Fruit fly (Drosophila melanogaster) whole organism, embryonic: Measurements from ENCODE around the gene dysf.

Experiments
- CG10274 ChIP-seq: fragments of 200-800 bp; sonication (Bioruptor generic); optimal IDR thresholded peaks from 3 replicates; lab custom pipeline; 2017; ENCODE audit warnings: missing biosample characterization, mild to moderate bottlenecking, missing genetic modification characterization
- CG10366 ChIP-seq: fragments of 200-800 bp; sonication (Bioruptor generic); IDR thresholded peaks from 2 replicates; pipeline ENCODE4 v1.3.6; 2022; ENCODE audit warnings: missing biosample characterization, missing genetic modification characterization
- CG11560 ChIP-seq: fragments of 200-800 bp; sonication (Bioruptor generic); IDR thresholded peaks from 3 replicates; pipeline ENCODE4 v1.3.6; 2022; ENCODE audit warnings: missing biosample characterization, missing genetic modification characterization
- CG12391 ChIP-seq: fragments of 200-800 bp; sonication (Bioruptor generic); optimal IDR thresholded peaks from 3 replicates; lab custom pipeline; 2018; ENCODE audit warnings: missing biosample characterization, mild to moderate bottlenecking, missing genetic modification characterization, moderate library complexity
- CG12659 ChIP-seq: fragments of 200-800 bp; sonication (Bioruptor generic); optimal IDR thresholded peaks from 3 replicates; lab custom pipeline; 2017; ENCODE audit warnings: mild to moderate bottlenecking, missing biosample characterization, missing genetic modification reagents, missing genetic modification characterization
- CG16863 ChIP-seq: fragments of 200-800 bp; sonication (Bioruptor generic); optimal IDR thresholded peaks from 3 replicates; lab custom pipeline; 2016; ENCODE audit warnings: missing biosample characterization, missing genetic modification characterization
- CG17328 ChIP-seq: fragments of 200-800 bp; sonication (Bioruptor generic); IDR thresholded peaks from 2 replicates; pipeline ENCODE4 v1.3.6; 2022; ENCODE audit warnings: missing biosample characterization, missing genetic modification characterization
- CG18011 ChIP-seq: fragments of 200-800 bp; sonication (Bioruptor generic); optimal IDR thresholded peaks from 2 replicates; lab custom pipeline; 2017; ENCODE audit warnings: missing biosample characterization, missing genetic modification characterization, mild to moderate bottlenecking, moderate library complexity, missing genotype
- CG1832 ChIP-seq: fragments of 200-800 bp; sonication (Bioruptor generic); optimal IDR thresholded peaks from 2 replicates; lab custom pipeline; 2017; ENCODE audit warnings: missing biosample characterization, mild to moderate bottlenecking, missing genetic modification characterization, inconsistent platforms
- CG31365 ChIP-seq: fragments of 200-800 bp; sonication (Bioruptor generic); optimal IDR thresholded peaks from 2 replicates; lab custom pipeline; 2018; ENCODE audit warnings: missing biosample characterization, mild to moderate bottlenecking, missing genetic modification characterization
- CG33213 ChIP-seq: fragments of 200-800 bp; sonication (Bioruptor generic); optimal IDR thresholded peaks from 3 replicates; lab custom pipeline; 2016; ENCODE audit warnings: missing biosample characterization, missing genetic modification characterization
- CG34224 ChIP-seq: fragments of 200-800 bp; sonication (Bioruptor generic); IDR thresholded peaks from 3 replicates; pipeline ENCODE4 v1.3.6; 2022; ENCODE audit warnings: missing biosample characterization, missing genetic modification characterization; ENCODE audit not compliant: partially characterized antibody
- CG34422 ChIP-seq: fragments of 200-800 bp; sonication (Bioruptor generic); IDR thresholded peaks from 3 replicates; pipeline ENCODE4 v1.3.6; 2022; ENCODE audit warnings: missing biosample characterization, missing genetic modification characterization
- CG4282 ChIP-seq: fragments of 200-800 bp; sonication (Bioruptor generic); optimal IDR thresholded peaks from 2 replicates; lab custom pipeline; 2016; ENCODE audit warnings: missing biosample characterization, missing genetic modification characterization
- CG5180 ChIP-seq: fragments of 200-800 bp; sonication (Bioruptor generic); optimal IDR thresholded peaks from 3 replicates; lab custom pipeline; 2017; ENCODE audit warnings: missing biosample characterization, missing genetic modification characterization, mild to moderate bottlenecking, moderate library complexity, missing genetic modification reagents
- CG6254 ChIP-seq: fragments of 200-800 bp; sonication (Bioruptor generic); optimal IDR thresholded peaks from 3 replicates; lab custom pipeline; 2017; ENCODE audit warnings: mild to moderate bottlenecking, missing biosample characterization, missing genetic modification reagents, missing genetic modification characterization
- CG6854 ChIP-seq: fragments of 200-800 bp; sonication (Bioruptor generic); optimal IDR thresholded peaks from 3 replicates; lab custom pipeline; 2017; ENCODE audit warnings: missing biosample characterization, mild to moderate bottlenecking, missing genetic modification characterization
- CG7372 ChIP-seq: fragments of 200-800 bp; sonication (Bioruptor generic); IDR thresholded peaks from 2 replicates; pipeline ENCODE4 v1.3.6; 2022; ENCODE audit warnings: missing biosample characterization, missing genetic modification characterization
- CG7556 ChIP-seq: fragments of 200-800 bp; sonication (Bioruptor generic); optimal IDR thresholded peaks from 2 replicates; lab custom pipeline; 2017; ENCODE audit warnings: missing biosample characterization, mild to moderate bottlenecking, missing genetic modification characterization
- CG7839 ChIP-seq: fragments of 200-800 bp; sonication (Bioruptor generic); optimal IDR thresholded peaks from 3 replicates; lab custom pipeline; 2018; ENCODE audit warnings: missing biosample characterization, mild to moderate bottlenecking, missing genetic modification characterization, moderate library complexity
- CG8944 ChIP-seq: fragments of 200-800 bp; sonication (Bioruptor generic); optimal IDR thresholded peaks from 3 replicates; lab custom pipeline; 2016; ENCODE audit warnings: missing biosample characterization, missing genetic modification characterization
- CkIIα-i1 ChIP-seq: fragments of 200-800 bp; sonication (Bioruptor generic); IDR thresholded peaks from 2 replicates; pipeline ENCODE4 v1.3.6; 2022; ENCODE audit warnings: missing biosample characterization, missing genetic modification characterization
- D ChIP-seq, 2 experiments: fragments of 200-800 bp in 1 of 2; fragments of >200 bp in 1 of 2; sonication (Bioruptor generic) in 1 of 2; optimal IDR thresholded peaks; 2 replicates in 1 of 2; 3 replicates in 1 of 2; lab custom pipeline; 2017; ENCODE audit warnings: mild to moderate bottlenecking in 1 of 2, missing biosample characterization in 1 of 2, missing genetic modification characterization in 1 of 2, missing genetic modification reagents in 1 of 2
- Deaf1 ChIP-seq: fragments of 200-800 bp; optimal IDR thresholded peaks from 3 replicates; lab custom pipeline; 2019; ENCODE audit warnings: missing biosample characterization, mild to moderate bottlenecking, missing genetic modification characterization, moderate library complexity
- Dref ChIP-seq: fragments of 200-800 bp; sonication (Bioruptor generic); IDR thresholded peaks from 2 replicates; pipeline ENCODE4 v1.3.6; 2022; ENCODE audit warnings: missing biosample characterization, missing genetic modification characterization
- ERR ChIP-seq: fragments of 200-800 bp; sonication (Bioruptor generic); optimal IDR thresholded peaks from 2 replicates; lab custom pipeline; 2016; ENCODE audit warnings: missing biosample characterization, missing genetic modification characterization
- Fer1 ChIP-seq: fragments of 200-800 bp; sonication (Bioruptor generic); optimal IDR thresholded peaks from 2 replicates; lab custom pipeline; 2017; ENCODE audit warnings: missing biosample characterization, mild to moderate bottlenecking, missing genetic modification characterization
- H2.0 ChIP-seq: fragments of 200-800 bp; sonication (Bioruptor generic); IDR thresholded peaks from 2 replicates; pipeline ENCODE4 v1.3.6; 2022; ENCODE audit warnings: missing biosample characterization, missing genetic modification characterization
- Hr78 ChIP-seq, 2 experiments: fragments of 200-800 bp in 1 of 2; fragments of >200 bp in 1 of 2; sonication (Bioruptor generic) in 1 of 2; optimal IDR thresholded peaks; 2 replicates each; lab custom pipeline; 2017 to 2019; ENCODE audit warnings: missing biosample characterization in 2 of 2, missing genetic modification characterization in 2 of 2, mild to moderate bottlenecking in 1 of 2, moderate library complexity in 1 of 2
- Lim3 ChIP-seq: fragments of 200-800 bp; sonication (Bioruptor generic); IDR thresholded peaks from 2 replicates; pipeline ENCODE4 v1.3.6; 2022; ENCODE audit warnings: missing biosample characterization, missing genetic modification characterization
- TFAM ChIP-seq: fragments of 200-800 bp; sonication (Bioruptor generic); optimal IDR thresholded peaks from 2 replicates; lab custom pipeline; 2017; ENCODE audit warnings: missing biosample characterization, missing genetic modification characterization, inconsistent platforms
- Vsx1 ChIP-seq: fragments of 200-800 bp; sonication (Bioruptor generic); optimal IDR thresholded peaks from 2 replicates; lab custom pipeline; 2017; ENCODE audit warnings: missing biosample characterization, mild to moderate bottlenecking, missing genetic modification characterization, missing genetic modification reagents
- ap ChIP-seq: fragments of 200-800 bp; sonication (Bioruptor generic); IDR thresholded peaks from 2 replicates; pipeline ENCODE4 v1.3.6; 2022; ENCODE audit warnings: missing biosample characterization, missing genetic modification characterization
- bigmax ChIP-seq: fragments of 200-800 bp; sonication (Bioruptor generic); optimal IDR thresholded peaks from 2 replicates; lab custom pipeline; 2018; ENCODE audit warnings: missing biosample characterization, mild to moderate bottlenecking, missing genetic modification characterization
- bowl ChIP-seq: fragments of 200-800 bp; sonication (Bioruptor generic); IDR thresholded peaks from 2 replicates; pipeline ENCODE4 v1.3.6; 2022; ENCODE audit warnings: missing biosample characterization, missing genetic modification characterization
- dmrt99B ChIP-seq: fragments of 200-800 bp; sonication (Bioruptor generic); optimal IDR thresholded peaks from 2 replicates; lab custom pipeline; 2018; ENCODE audit warnings: missing biosample characterization, mild to moderate bottlenecking, missing genetic modification characterization, moderate library complexity
- esg ChIP-seq: fragments of 200-800 bp; sonication (Bioruptor generic); conservative IDR thresholded peaks from 2 replicates; pipeline ENCODE4 v1.3.6; 2022; ENCODE audit warnings: missing biosample characterization, missing genetic modification characterization
- jumu ChIP-seq: fragments of 200-800 bp; sonication (Bioruptor generic); optimal IDR thresholded peaks from 3 replicates; lab custom pipeline; 2016; ENCODE audit warnings: missing biosample characterization, missing genetic modification characterization
- kah ChIP-seq: fragments of 200-800 bp; sonication (Bioruptor generic); optimal IDR thresholded peaks from 2 replicates; lab custom pipeline; 2018; ENCODE audit warnings: missing biosample characterization, mild to moderate bottlenecking, missing genetic modification characterization
- kni ChIP-seq: fragments of 200-800 bp; sonication (Bioruptor generic); optimal IDR thresholded peaks from 3 replicates; lab custom pipeline; 2017; ENCODE audit warnings: mild to moderate bottlenecking, missing biosample characterization, missing genetic modification reagents, missing genetic modification characterization
- nau ChIP-seq: fragments of 200-800 bp; sonication (Bioruptor generic); optimal IDR thresholded peaks from 3 replicates; lab custom pipeline; 2017; ENCODE audit warnings: missing biosample characterization, mild to moderate bottlenecking, missing genetic modification characterization, missing genetic modification reagents
- nom ChIP-seq: fragments of 200-800 bp; sonication (Bioruptor generic); optimal IDR thresholded peaks from 2 replicates; lab custom pipeline; 2017; ENCODE audit warnings: missing biosample characterization, missing genetic modification characterization, mild to moderate bottlenecking, moderate library complexity, missing genetic modification reagents
- oc ChIP-seq: fragments of 200-800 bp; sonication (Bioruptor generic); optimal IDR thresholded peaks from 2 replicates; lab custom pipeline; 2018; ENCODE audit warnings: missing biosample characterization, mild to moderate bottlenecking, missing genetic modification characterization, moderate library complexity
- sens ChIP-seq: fragments of 200-800 bp; sonication (Bioruptor generic); peaks from one replicate; lab custom pipeline; 2016; ENCODE audit warnings: missing biosample characterization, missing genetic modification characterization
- sima ChIP-seq: fragments of 200-800 bp; sonication (Bioruptor generic); optimal IDR thresholded peaks from 2 replicates; lab custom pipeline; 2016; ENCODE audit warnings: missing biosample characterization, missing genetic modification characterization
- ssp ChIP-seq: fragments of 200-800 bp; sonication (Bioruptor generic); IDR thresholded peaks from 2 replicates; pipeline ENCODE4 v1.3.6; 2022; ENCODE audit warnings: missing biosample characterization, missing genetic modification characterization
- trh ChIP-seq: fragments of 200-800 bp; sonication (Bioruptor generic); optimal IDR thresholded peaks from 2 replicates; lab custom pipeline; 2016; ENCODE audit warnings: missing biosample characterization, missing genetic modification characterization
- wek ChIP-seq: fragments of 200-800 bp; sonication (Bioruptor generic); optimal IDR thresholded peaks from 3 replicates; lab custom pipeline; 2018; ENCODE audit warnings: missing biosample characterization, mild to moderate bottlenecking, missing genetic modification characterization, moderate library complexity
- yki ChIP-seq: fragments of >200 bp; optimal IDR thresholded peaks from 3 replicates; lab custom pipeline; 2018
- zen2 ChIP-seq: fragments of 200-800 bp; sonication (Bioruptor generic); IDR thresholded peaks from 3 replicates; pipeline ENCODE4 v1.3.6; 2022; ENCODE audit warnings: missing biosample characterization, missing genetic modification characterization; ENCODE audit not compliant: partially characterized antibody

dysf gene

dm6 chr3R:26130586-26130985, 32.1 kb upstream of the dysf start (continued):
- peak; percentile 49 for TF ChIP-seq nau (GFP tag; lab: Kevin White, UChicago)
- no peak for TF ChIP-seq jumu (GFP tag; lab: Kevin White, UChicago)
- TF ChIP-seq CG10366 (GFP tag; lab: Robert Waterston, UW) = peak; percentile 16; the same call in 1 of the 2 replicates
- no peak for TF ChIP-seq zen2 (GFP tag; lab: Robert Waterston, UW)
- TF ChIP-seq yki = no peak
- peak; percentile 49 for TF ChIP-seq Vsx1
- TF ChIP-seq CG7839 (tag; lab: Kevin White, UChicago) = peak; percentile 29
- TF ChIP-seq CG1832 (GFP tag; lab: Kevin White, UChicago) = no peak
- TF ChIP-seq CG34422 (GFP tag; lab: Robert Waterston, UW) = no peak
- peak; percentile 30 for TF ChIP-seq Fer1 (GFP tag; lab: Kevin White, UChicago)
- peak; percentile 31 for TF ChIP-seq CG5180 (GFP tag; lab: Kevin White, UChicago)
- no peak for TF ChIP-seq H2.0 (GFP tag; lab: Robert Waterston, UW)
- TF ChIP-seq ssp (GFP tag; lab: Robert Waterston, UW) = no peak
- TF ChIP-seq CG4282 (GFP tag; lab: Kevin White, UChicago) = no peak
- peak; percentile 16 for TF ChIP-seq kah (GFP tag; lab: Kevin White, UChicago)
- no peak for TF ChIP-seq ERR (GFP tag; lab: Kevin White, UChicago)
- peak; percentile 13 for TF ChIP-seq trh (GFP tag; lab: Kevin White, UChicago)
- TF ChIP-seq dmrt99B = peak; percentile 64
- no peak for TF ChIP-seq nom (GFP tag; lab: Kevin White, UChicago)
- peak; percentile 12 for TF ChIP-seq CG31365 (tag; lab: Kevin White, UChicago)
- no peak for TF ChIP-seq CG7372 (GFP tag; lab: Robert Waterston, UW)
- TF ChIP-seq TFAM (GFP tag; lab: Kevin White, UChicago) = no peak
- no peak for TF ChIP-seq Hr78 (GFP tag; optimal IDR thresholded peaks at IDR 0.05; lab: Kevin White, UChicago)
- TF ChIP-seq CG7556 = peak; percentile 2
- no peak for TF ChIP-seq CG18011 (GFP tag; lab: Kevin White, UChicago)
- no peak for TF ChIP-seq Lim3
- TF ChIP-seq Deaf1 (tag; lab: Kevin White, UChicago) = no peak
- peak; percentile 93 for TF ChIP-seq sens (GFP tag; lab: Kevin White, UChicago)
- TF ChIP-seq CG8944 (GFP tag; lab: Kevin White, UChicago) = peak; percentile 34
- TF ChIP-seq ap = 0 out of 2 replicates have a peak, but pooled peaks have one; percentile 4
- no peak for TF ChIP-seq bowl (GFP tag; lab: Robert Waterston, UW)
- TF ChIP-seq CG6254 = peak; percentile 24
- peak; percentile 18 for TF ChIP-seq CG6854
- TF ChIP-seq kni = peak; percentile 45
- TF ChIP-seq wek = peak; percentile 67
- TF ChIP-seq CG12659 (GFP tag; lab: Kevin White, UChicago) = peak; percentile 25
- no peak for TF ChIP-seq CkIIα-i1 (GFP tag; lab: Robert Waterston, UW)
- no peak for TF ChIP-seq CG10274 (GFP tag; lab: Kevin White, UChicago)
- no peak for TF ChIP-seq oc (tag; lab: Kevin White, UChicago)
- no peak for TF ChIP-seq bigmax (GFP tag; lab: Kevin White, UChicago)
- TF ChIP-seq CG34224 (GFP tag; lab: Robert Waterston, UW) = no peak
- no peak for TF ChIP-seq Dref (GFP tag; lab: Robert Waterston, UW)
- peak; percentile 45; the same call in 1 of the 2 replicates for TF ChIP-seq CG17328 (GFP tag; lab: Robert Waterston, UW)
- TF ChIP-seq D (optimal IDR thresholded peaks at IDR 0.05; lab: Kevin White, UChicago) = no peak
- peak; percentile 18 for TF ChIP-seq D (GFP tag; optimal IDR thresholded peaks at IDR 0.05; lab: Kevin White, UChicago)
- peak; percentile 45 for TF ChIP-seq CG16863
- peak; percentile 70 for TF ChIP-seq CG33213 (GFP tag; lab: Kevin White, UChicago)
- no peak for TF ChIP-seq esg (GFP tag; lab: Robert Waterston, UW)
- no peak for TF ChIP-seq CG12391
- TF ChIP-seq sima = no peak
- TF ChIP-seq CG11560 (tag; lab: Robert Waterston, UW) = no peak
